Worm (Caenorhabditis elegans) whole organism, L2 larva: ENCODE results near the gene W01G7.4.

Experiments used
- C34F6.9 ChIP-seq: fragments of 150-350 bp; optimal IDR thresholded peaks from 2 replicates; lab custom pipeline; 2014; ENCODE audit warnings: missing biosample characterization, missing genetic modification characterization
- F13H6.1 ChIP-seq: sonication (generic microtip); optimal IDR thresholded peaks from 2 replicates; lab custom pipeline; 2016; ENCODE audit warnings: missing genetic modification characterization, missing compliant biosample characterization
- Y55F3AM.14 ChIP-seq: fragments of 200-800 bp; sonication (Bioruptor generic); optimal IDR thresholded peaks from 2 replicates; lab custom pipeline; 2018; ENCODE audit warnings: mild to moderate bottlenecking, missing genetic modification characterization, missing compliant biosample characterization
- ZK546.5 ChIP-seq: sonication (generic microtip); optimal IDR thresholded peaks from 2 replicates; lab custom pipeline; 2017; ENCODE audit warnings: missing biosample characterization, missing genetic modification characterization
- alr-1 ChIP-seq: fragments of 150-350 bp; optimal IDR thresholded peaks from 2 replicates; lab custom pipeline; 2014; ENCODE audit warnings: missing biosample characterization, missing genetic modification characterization
- ama-1 ChIP-seq: fragments of 150-350 bp; optimal IDR thresholded peaks from 2 replicates; lab custom pipeline; 2018; ENCODE audit warnings: inconsistent platforms
- blmp-1 ChIP-seq: sonication (generic microtip); optimal IDR thresholded peaks from 2 replicates; lab custom pipeline; 2017; ENCODE audit warnings: missing genetic modification characterization, mild to moderate bottlenecking, missing compliant biosample characterization, antibody characterized with exemption, moderate library complexity; ENCODE audit not compliant: insufficient read depth
- ceh-16 ChIP-seq: fragments of 150-350 bp; optimal IDR thresholded peaks from 2 replicates; lab custom pipeline; 2014; ENCODE audit warnings: missing biosample characterization, missing genetic modification characterization
- ceh-82 ChIP-seq: fragments of 150-350 bp; optimal IDR thresholded peaks from 2 replicates; lab custom pipeline; 2014; ENCODE audit warnings: missing biosample characterization, missing genetic modification characterization
- crh-2 ChIP-seq: sonication (generic microtip); optimal IDR thresholded peaks from 2 replicates; lab custom pipeline; 2017; ENCODE audit warnings: missing biosample characterization, missing genetic modification characterization
- egl-27 ChIP-seq: sonication (generic microtip); optimal IDR thresholded peaks from 3 replicates; lab custom pipeline; 2017; ENCODE audit warnings: missing biosample characterization, missing genetic modification reagents, missing genetic modification characterization
- elt-1 ChIP-seq: fragments of 150-350 bp; optimal IDR thresholded peaks from 2 replicates; lab custom pipeline; 2014; ENCODE audit warnings: missing biosample characterization, missing genetic modification characterization
- elt-3 ChIP-seq: sonication (generic microtip); optimal IDR thresholded peaks from 2 replicates; lab custom pipeline; 2017; ENCODE audit warnings: missing biosample characterization, missing genetic modification characterization
- fos-1 ChIP-seq: fragments of 150-350 bp; optimal IDR thresholded peaks from 2 replicates; lab custom pipeline; 2014; ENCODE audit warnings: missing biosample characterization, missing genetic modification characterization
- gmeb-1 ChIP-seq: fragments of 150-350 bp; optimal IDR thresholded peaks from 2 replicates; lab custom pipeline; 2014; ENCODE audit warnings: missing biosample characterization, missing genetic modification characterization
- lin-11 ChIP-seq: fragments of 150-350 bp; sonication (generic microtip); optimal IDR thresholded peaks from 2 replicates; lab custom pipeline; 2014; ENCODE audit warnings: missing biosample characterization, missing genetic modification characterization, inconsistent platforms, mixed read lengths
- lin-39 ChIP-seq: fragments of 150-350 bp; optimal IDR thresholded peaks from 2 replicates; lab custom pipeline; 2014; ENCODE audit warnings: missing biosample characterization, missing genetic modification reagents, missing genetic modification characterization
- mab-5 ChIP-seq: fragments of 150-350 bp; optimal IDR thresholded peaks from 2 replicates; lab custom pipeline; 2014; ENCODE audit warnings: missing biosample characterization, missing genetic modification characterization
- mbf-1 ChIP-seq: sonication (generic microtip); optimal IDR thresholded peaks from 2 replicates; lab custom pipeline; 2017; ENCODE audit warnings: missing biosample characterization, missing genetic modification characterization
- mdl-1 ChIP-seq, 2 experiments: fragments of 150-350 bp in 1 of 2; sonication (generic microtip) in 1 of 2; optimal IDR thresholded peaks; 2 replicates each; lab custom pipeline; 2017; ENCODE audit warnings: missing biosample characterization in 2 of 2, missing genetic modification characterization in 2 of 2
- nhr-10 ChIP-seq: sonication (generic microtip); optimal IDR thresholded peaks from 2 replicates; lab custom pipeline; 2017; ENCODE audit warnings: missing biosample characterization, missing genetic modification characterization
- nhr-11 ChIP-seq: fragments of 150-350 bp; optimal IDR thresholded peaks from 2 replicates; lab custom pipeline; 2014; ENCODE audit warnings: missing biosample characterization, missing genetic modification characterization
- nhr-12 ChIP-seq: fragments of 150-350 bp; optimal IDR thresholded peaks from 2 replicates; lab custom pipeline; 2014; ENCODE audit warnings: missing biosample characterization, missing genetic modification characterization
- nhr-129 ChIP-seq: fragments of 150-350 bp; optimal IDR thresholded peaks from 2 replicates; lab custom pipeline; 2014; ENCODE audit warnings: missing biosample characterization, missing genetic modification characterization
- nhr-21 ChIP-seq: fragments of 150-350 bp; optimal IDR thresholded peaks from 2 replicates; lab custom pipeline; 2014; ENCODE audit warnings: missing biosample characterization, missing genetic modification characterization
- nhr-23 ChIP-seq: fragments of 150-350 bp; optimal IDR thresholded peaks from 2 replicates; lab custom pipeline; 2014; ENCODE audit warnings: missing biosample characterization, missing genetic modification reagents, missing genetic modification characterization
- nhr-237 ChIP-seq: fragments of 150-350 bp; optimal IDR thresholded peaks from 2 replicates; lab custom pipeline; 2014; ENCODE audit warnings: missing biosample characterization, missing genetic modification characterization
- nhr-25 ChIP-seq: fragments of 150-350 bp; sonication (generic microtip); optimal IDR thresholded peaks from 3 replicates; lab custom pipeline; 2014; ENCODE audit warnings: missing biosample characterization, missing genetic modification characterization
- nhr-6 ChIP-seq: fragments of 150-350 bp; optimal IDR thresholded peaks from 2 replicates; lab custom pipeline; 2014; ENCODE audit warnings: missing biosample characterization, missing genetic modification characterization
- nhr-77 ChIP-seq: fragments of 150-350 bp; optimal IDR thresholded peaks from 2 replicates; lab custom pipeline; 2014; ENCODE audit warnings: missing biosample characterization, missing genetic modification characterization
- peb-1 ChIP-seq: fragments of 150-350 bp; optimal IDR thresholded peaks from 2 replicates; lab custom pipeline; 2014; ENCODE audit warnings: missing biosample characterization, missing genetic modification characterization
- sem-4 ChIP-seq: fragments of 150-350 bp; optimal IDR thresholded peaks from 2 replicates; lab custom pipeline; 2014; ENCODE audit warnings: missing biosample characterization, missing genetic modification reagents, missing genetic modification characterization
- sma-3 ChIP-seq: sonication (generic microtip); optimal IDR thresholded peaks from 2 replicates; lab custom pipeline; 2016; ENCODE audit warnings: missing genetic modification reagents, missing genetic modification characterization, missing compliant biosample characterization
- sma-9 ChIP-seq, 2 experiments: fragments of 150-350 bp in 1 of 2; sonication (generic microtip) in 1 of 2; optimal IDR thresholded peaks; 2 replicates each; lab custom pipeline; 2014 to 2016; ENCODE audit warnings: missing genetic modification characterization in 2 of 2, mild to moderate bottlenecking in 1 of 2, missing biosample characterization in 1 of 2, missing compliant biosample characterization in 1 of 2, missing genetic modification reagents in 1 of 2, moderate library complexity in 1 of 2
- snpc-4 ChIP-seq: fragments of 150-350 bp; optimal IDR thresholded peaks from 2 replicates; lab custom pipeline; 2014; ENCODE audit warnings: missing biosample characterization, missing genetic modification characterization
- unc-55 ChIP-seq: fragments of 150-350 bp; sonication (generic microtip); optimal IDR thresholded peaks from 3 replicates; lab custom pipeline; 2014; ENCODE audit warnings: missing biosample characterization, missing genetic modification reagents, missing genetic modification characterization
- unc-62 ChIP-seq: fragments of 150-350 bp; optimal IDR thresholded peaks from 2 replicates; lab custom pipeline; 2014; ENCODE audit warnings: missing biosample characterization, missing genetic modification reagents, missing genetic modification characterization
- ztf-11 ChIP-seq: sonication (generic microtip); optimal IDR thresholded peaks from 2 replicates; lab custom pipeline; 2017; ENCODE audit warnings: missing biosample characterization, missing genetic modification characterization
- ztf-4 ChIP-seq: fragments of 150-350 bp; optimal IDR thresholded peaks from 2 replicates; lab custom pipeline; 2014; ENCODE audit warnings: missing biosample characterization, missing genetic modification characterization

W01G7.4 gene

DNA sequence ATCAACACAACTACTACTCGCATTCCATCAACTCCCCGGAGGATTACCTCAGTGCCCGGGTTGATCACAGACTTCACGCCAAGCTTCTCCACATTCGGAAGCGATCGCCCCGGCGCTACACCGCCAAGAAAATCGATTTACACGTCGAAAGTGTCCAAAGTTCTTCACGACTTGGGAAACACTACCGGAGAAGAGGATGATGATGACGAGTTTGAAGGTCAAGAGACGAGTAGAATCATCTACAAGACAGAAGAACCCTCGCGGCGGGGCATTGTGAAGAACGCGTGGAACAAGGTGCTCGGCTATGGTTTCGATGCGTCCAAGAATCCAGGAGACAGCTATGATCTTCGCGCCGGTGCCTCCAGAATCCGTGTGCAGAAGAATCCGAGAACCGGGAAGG, 3.5 kb downstream of the W01G7.4 start:
- TF ChIP-seq ztf-11, result no peak
- no peak for TF ChIP-seq lin-11 (tag; lab: Kevin White, UChicago)
- TF ChIP-seq, all 48 proteins: peak for 0

- TF ChIP-seq mdl-1 (tag; optimal IDR thresholded peaks at IDR 0.05; lab: Kevin White, UChicago) (no peak), nhr-77 (tag; lab: Kevin White, UChicago) (no peak), nhr-6 (tag; lab: Kevin White, UChicago) (no peak), nhr-10 (no peak), sma-3 (GFP tag; lab: Kevin White, UChicago) (no peak), F13H6.1 (no peak)
Measured at ce11 chrII:14065486-14065885, 4.9 kb downstream of the W01G7.4 start.

DNA sequence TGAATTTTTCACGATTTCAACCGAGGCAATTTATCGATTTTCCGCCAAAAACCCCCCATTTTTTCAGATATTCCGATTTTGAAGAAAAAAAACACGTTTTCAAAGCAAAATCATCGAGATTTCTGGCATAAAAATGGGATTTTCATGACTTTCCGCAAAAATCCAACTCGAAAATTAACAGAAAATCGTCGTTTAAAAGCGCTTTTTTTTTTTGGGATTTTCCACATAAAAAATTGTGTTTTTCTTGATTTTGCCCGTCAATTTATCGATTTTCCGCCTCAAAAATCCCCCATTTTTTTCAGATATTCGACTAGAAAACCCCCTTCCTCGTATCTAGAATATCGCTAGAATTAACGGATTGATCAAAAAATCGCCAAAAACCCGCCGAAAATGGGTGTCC, 8.1 kb downstream of the W01G7.4 start, which contains the start of gene xrn-1:
Gene xrn-1 (plus strand): TSS at position 301 of the 400 bp plus-strand sequence.
- TF ChIP-seq ztf-4 (tag; lab: Kevin White, UChicago), result no peak
- TF ChIP-seq ceh-82 (tag; lab: Kevin White, UChicago), result no peak
- TF ChIP-seq lin-11 (tag; lab: Kevin White, UChicago), result no peak
- no peak for TF ChIP-seq nhr-77 (tag; lab: Kevin White, UChicago)
- TF ChIP-seq fos-1 (tag; lab: Kevin White, UChicago), result no peak
- TF ChIP-seq elt-1, result no peak
- no peak for TF ChIP-seq mbf-1
- no peak for TF ChIP-seq nhr-6 (tag; lab: Kevin White, UChicago)
- TF ChIP-seq ZK546.5 (tag; lab: Kevin White, UChicago), result no peak
- no peak for TF ChIP-seq ama-1 (lab: Kevin White, UChicago)
- no peak for TF ChIP-seq nhr-129
- TF ChIP-seq nhr-10, result no peak
- TF ChIP-seq egl-27 (tag; lab: Kevin White, UChicago), result no peak
- TF ChIP-seq elt-3 (tag; lab: Kevin White, UChicago), result no peak
- no peak for TF ChIP-seq C34F6.9
- no peak for TF ChIP-seq alr-1 (tag; lab: Kevin White, UChicago)
- TF ChIP-seq mab-5 (tag; lab: Kevin White, UChicago), result no peak
- TF ChIP-seq nhr-12 (tag; lab: Kevin White, UChicago), result no peak

DNA sequence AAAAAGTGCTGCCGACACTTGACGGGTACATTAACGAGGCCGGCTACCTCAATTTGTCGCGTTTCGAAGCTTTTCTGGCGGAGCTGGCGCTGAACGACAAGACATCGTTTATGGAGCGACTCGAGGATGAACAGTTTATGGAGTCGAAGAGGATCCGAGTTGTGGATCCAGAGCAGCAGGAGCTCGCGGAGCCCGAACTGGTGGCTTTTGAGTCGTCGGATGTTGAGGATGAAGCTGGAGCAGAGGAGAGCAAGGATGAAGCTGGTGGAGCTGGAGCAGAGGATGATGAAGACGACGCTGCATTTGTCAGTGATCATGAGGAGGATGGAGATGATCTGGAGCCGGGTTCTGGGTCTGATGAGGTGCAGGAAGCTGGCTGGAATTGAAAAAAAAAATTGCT, 14.3 kb downstream of the W01G7.4 start:
- TF ChIP-seq nhr-12 (tag; lab: Kevin White, UChicago), result no peak
- TF ChIP-seq sem-4 (tag; lab: Kevin White, UChicago), result no peak
- TF ChIP-seq ceh-16 (tag; lab: Kevin White, UChicago), result no peak
- TF ChIP-seq lin-39 (tag; lab: Kevin White, UChicago), result no peak
- TF ChIP-seq unc-62 (GFP tag; lab: Kevin White, UChicago), result no peak
- TF ChIP-seq ZK546.5 (tag; lab: Kevin White, UChicago), result no peak
- no peak for TF ChIP-seq ceh-82 (tag; lab: Kevin White, UChicago)
- TF ChIP-seq ztf-4 (tag; lab: Kevin White, UChicago), result no peak
- TF ChIP-seq gmeb-1 (tag; lab: Kevin White, UChicago), result no peak
- no peak for TF ChIP-seq Y55F3AM.14 (GFP tag; lab: Kevin White, UChicago)
- TF ChIP-seq blmp-1 (tag; lab: Kevin White, UChicago), result no peak
- TF ChIP-seq elt-3 (tag; lab: Kevin White, UChicago), result no peak
- no peak for TF ChIP-seq sma-9 (GFP tag; optimal IDR thresholded peaks at IDR 0.05; lab: Kevin White, UChicago)
- no peak for TF ChIP-seq sma-9 (tag; optimal IDR thresholded peaks at IDR 0.05; lab: Kevin White, UChicago)
- TF ChIP-seq mbf-1, result no peak

DNA sequence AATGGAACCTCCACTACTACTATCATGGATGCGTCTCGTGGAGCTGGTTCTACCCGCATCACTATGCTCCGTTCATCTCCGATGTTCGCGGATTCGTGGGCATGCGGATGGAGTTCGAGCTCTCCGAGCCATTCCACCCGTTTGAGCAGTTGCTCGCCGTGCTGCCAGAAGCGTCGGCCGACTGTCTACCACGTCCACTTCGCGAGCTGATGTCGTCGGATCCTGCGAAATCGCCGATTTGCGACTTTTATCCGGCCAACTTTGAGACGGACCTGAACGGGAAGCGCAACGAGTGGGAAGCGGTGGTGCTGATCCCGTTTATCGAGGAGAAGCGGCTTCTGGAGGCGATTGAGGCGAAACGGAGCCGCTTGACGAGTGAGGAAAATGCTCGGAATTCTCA, 17.3 kb downstream of the W01G7.4 start:
- TF ChIP-seq alr-1 (tag; lab: Kevin White, UChicago) (no peak), nhr-10 (no peak), peb-1 (no peak)

- TF ChIP-seq nhr-237 (tag; lab: Kevin White, UChicago), result no peak
- TF ChIP-seq nhr-25 (tag; lab: Kevin White, UChicago), result no peak
- TF ChIP-seq snpc-4, result no peak
- no peak for TF ChIP-seq nhr-21 (tag; lab: Kevin White, UChicago)
- no peak for TF ChIP-seq nhr-23
- TF ChIP-seq unc-55 (GFP tag; lab: Kevin White, UChicago), result no peak
- no peak for TF ChIP-seq crh-2 (tag; lab: Kevin White, UChicago)
- no peak for TF ChIP-seq nhr-11
- no peak for TF ChIP-seq nhr-129
- no peak for TF ChIP-seq Y55F3AM.14 (GFP tag; lab: Kevin White, UChicago)
- TF ChIP-seq F13H6.1, result no peak
Measured at ce11 chrII:14086931-14087330, 26.4 kb downstream of the W01G7.4 start.
